Worm (Caenorhabditis elegans) whole organism, L4 larva: ENCODE results near the gene gnrr-2.

ENCODE experiments used
- ceh-20 ChIP-seq: fragments of 200-800 bp; sonication (Bioruptor generic); IDR thresholded peaks from 2 replicates; pipeline ENCODE4 v1.3.6; 2022; ENCODE audit warnings: missing genetic modification reagents, missing genetic modification characterization, missing compliant biosample characterization
- ces-1 ChIP-seq: fragments of 150-350 bp; sonication (generic microtip); optimal IDR thresholded peaks from 4 replicates; lab custom pipeline; 2014; ENCODE audit warnings: missing biosample characterization, missing genetic modification reagents, missing genetic modification characterization
- ctbp-1 ChIP-seq: fragments of 200-800 bp; sonication (Bioruptor generic); IDR thresholded peaks from 2 replicates; pipeline ENCODE4 v1.3.6; 2022; ENCODE audit warnings: missing genetic modification reagents, missing genetic modification characterization, missing compliant biosample characterization
- lim-7 ChIP-seq: fragments of 200-800 bp; sonication (Bioruptor generic); IDR thresholded peaks from 2 replicates; pipeline ENCODE4 v1.3.6; 2022; ENCODE audit warnings: missing genetic modification characterization, missing compliant biosample characterization
- unc-39 ChIP-seq: sonication (generic microtip); optimal IDR thresholded peaks from 2 replicates; lab custom pipeline; 2017; ENCODE audit warnings: missing biosample characterization, missing genetic modification characterization
- unc-62 ChIP-seq, 3 experiments: fragments of 150-350 bp in 1 of 3; sonication (generic microtip); optimal IDR thresholded peaks in 2 of 3; peaks in 1 of 3; 1 replicate in 1 of 3; 2 replicates in 2 of 3; lab custom pipeline; 2014 to 2017; ENCODE audit warnings: missing biosample characterization in 3 of 3, missing genetic modification characterization in 3 of 3, missing genetic modification reagents in 3 of 3, missing genotype in 1 of 3
- zag-1 ChIP-seq: fragments of 150-350 bp; optimal IDR thresholded peaks from 2 replicates; lab custom pipeline; 2014; ENCODE audit warnings: missing biosample characterization, missing genetic modification characterization
- zip-11 ChIP-seq: fragments of 200-800 bp; sonication (Bioruptor generic); IDR thresholded peaks from 2 replicates; pipeline ENCODE4 v1.3.6; 2022; ENCODE audit warnings: missing genetic modification characterization, missing compliant biosample characterization

ce11 chrV:14409905-14410304 lies 1.0 kb downstream of the gnrr-2 start:
- TF ChIP-seq unc-39 (tag; lab: Kevin White, UChicago) (no peak), ces-1 (GFP tag; lab: Kevin White, UChicago) (no peak), ctbp-1 (no peak), unc-62 (GFP tag; optimal IDR thresholded peaks at IDR 0.05 in 1 of 2; lab: Kevin White, UChicago) (no peak), unc-62 (tag; optimal IDR thresholded peaks at IDR 0.05; lab: Kevin White, UChicago) (no peak), lim-7 (no peak), zip-11 (GFP tag; lab: Robert Waterston, UW) (no peak), ceh-20 (GFP tag; lab: Robert Waterston, UW) (no peak), zag-1 (tag; lab: Kevin White, UChicago) (no peak)
